Fruit fly (Drosophila melanogaster) whole organism, prepupa: ENCODE data around the gene bor.

Experiments used
- Blimp-1 ChIP-seq: fragments of 200-800 bp; sonication (Bioruptor generic); optimal IDR thresholded peaks from 3 replicates; lab custom pipeline; 2017; ENCODE audit warnings: missing biosample characterization, missing genetic modification characterization, mild to moderate bottlenecking, moderate library complexity, missing genetic modification reagents
- CG10669 ChIP-seq: fragments of 200-800 bp; sonication (Bioruptor generic); optimal IDR thresholded peaks from 3 replicates; lab custom pipeline; 2018; ENCODE audit warnings: missing biosample characterization, mild to moderate bottlenecking, missing genetic modification characterization, moderate library complexity
- CG11294 ChIP-seq: fragments of 200-800 bp; sonication (Bioruptor generic); IDR thresholded peaks from 2 replicates; pipeline ENCODE4 v1.3.6; 2022; ENCODE audit warnings: missing biosample characterization, missing genetic modification characterization
- CG11762 ChIP-seq: fragments of 200-800 bp; sonication (Bioruptor generic); optimal IDR thresholded peaks from 3 replicates; lab custom pipeline; 2016; ENCODE audit warnings: missing biosample characterization, missing genetic modification characterization; ENCODE audit not compliant: insufficient read depth
- CG15336 ChIP-seq: fragments of 200-800 bp; sonication (Bioruptor generic); IDR thresholded peaks from 2 replicates; pipeline ENCODE4 v1.3.6; 2022; ENCODE audit warnings: missing biosample characterization, missing genetic modification characterization
- CG1621 ChIP-seq: fragments of 200-800 bp; sonication (Bioruptor generic); optimal IDR thresholded peaks from 3 replicates; lab custom pipeline; 2018; ENCODE audit warnings: missing biosample characterization, mild to moderate bottlenecking, missing genetic modification characterization
- CG16779 ChIP-seq: fragments of 200-800 bp; sonication (Bioruptor generic); optimal IDR thresholded peaks from 3 replicates; lab custom pipeline; 2017; ENCODE audit warnings: missing biosample characterization, mild to moderate bottlenecking, missing genetic modification characterization
- CG3032 ChIP-seq: fragments of 200-800 bp; optimal IDR thresholded peaks from 2 replicates; lab custom pipeline; 2019; ENCODE audit warnings: missing biosample characterization, mild to moderate bottlenecking, missing genetic modification characterization, moderate library complexity
- CG31627 ChIP-seq: fragments of 200-800 bp; sonication (Bioruptor generic); optimal IDR thresholded peaks from 3 replicates; lab custom pipeline; 2016; ENCODE audit warnings: missing biosample characterization, missing genetic modification characterization
- CG6792 ChIP-seq: fragments of 200-800 bp; sonication (Bioruptor generic); optimal IDR thresholded peaks from 3 replicates; lab custom pipeline; 2016; ENCODE audit warnings: missing biosample characterization, missing genetic modification characterization
- CG6808 ChIP-seq: fragments of 200-800 bp; sonication (Bioruptor generic); optimal IDR thresholded peaks from 3 replicates; lab custom pipeline; 2017; ENCODE audit warnings: missing biosample characterization, missing genetic modification characterization, mild to moderate bottlenecking, moderate library complexity, missing genetic modification reagents
- CG6854 ChIP-seq: fragments of 200-800 bp; sonication (Bioruptor generic); optimal IDR thresholded peaks from 2 replicates; lab custom pipeline; 2017; ENCODE audit warnings: missing biosample characterization, mild to moderate bottlenecking, missing genetic modification characterization
- CG7368 ChIP-seq: fragments of 200-800 bp; sonication (Bioruptor generic); optimal IDR thresholded peaks from 3 replicates; lab custom pipeline; 2016; ENCODE audit warnings: missing biosample characterization, missing genetic modification characterization
- CG8632 ChIP-seq: fragments of 200-800 bp; sonication (Bioruptor generic); optimal IDR thresholded peaks from 3 replicates; lab custom pipeline; 2016; ENCODE audit warnings: missing biosample characterization, missing genetic modification characterization
- CG9139 ChIP-seq: fragments of 200-800 bp; sonication (Bioruptor generic); optimal IDR thresholded peaks from 3 replicates; lab custom pipeline; 2017; ENCODE audit warnings: missing biosample characterization, mild to moderate bottlenecking, missing genetic modification characterization
- Eip75B ChIP-seq: fragments of 200-800 bp; sonication (Bioruptor generic); optimal IDR thresholded peaks from 3 replicates; lab custom pipeline; 2016; ENCODE audit warnings: missing biosample characterization, missing genetic modification characterization
- Eip78C ChIP-seq: fragments of 200-800 bp; sonication (Bioruptor generic); peaks from one replicate; lab custom pipeline; 2016; ENCODE audit warnings: missing biosample characterization, missing genetic modification characterization
- Eip93F ChIP-seq: fragments of 200-800 bp; sonication (Bioruptor generic); optimal IDR thresholded peaks from 2 replicates; lab custom pipeline; 2016; ENCODE audit warnings: missing biosample characterization, mild to moderate bottlenecking, missing genetic modification characterization
- Ets21C ChIP-seq: fragments of 200-800 bp; sonication (Bioruptor generic); optimal IDR thresholded peaks from 3 replicates; lab custom pipeline; 2016; ENCODE audit warnings: missing biosample characterization, missing genetic modification characterization
- Lpt ChIP-seq: fragments of 200-800 bp; sonication (Bioruptor generic); optimal IDR thresholded peaks from 3 replicates; lab custom pipeline; 2016; ENCODE audit warnings: missing biosample characterization, missing genetic modification characterization
- Smox ChIP-seq: fragments of 200-800 bp; sonication (Bioruptor generic); optimal IDR thresholded peaks from 3 replicates; lab custom pipeline; 2016; ENCODE audit warnings: missing biosample characterization, missing genetic modification characterization
- Sox102F ChIP-seq: fragments of 200-800 bp; sonication (Bioruptor generic); optimal IDR thresholded peaks from 2 replicates; lab custom pipeline; 2016; ENCODE audit warnings: missing biosample characterization, mild to moderate bottlenecking, missing genetic modification characterization
- Sox14 ChIP-seq: fragments of 200-800 bp; sonication (Bioruptor generic); optimal IDR thresholded peaks from 3 replicates; lab custom pipeline; 2016; ENCODE audit warnings: missing biosample characterization, missing genetic modification characterization
- Sox15 ChIP-seq: fragments of 200-800 bp; sonication (Bioruptor generic); optimal IDR thresholded peaks from 3 replicates; lab custom pipeline; 2016; ENCODE audit warnings: missing biosample characterization, missing genetic modification characterization
- achi ChIP-seq: fragments of 200-800 bp; sonication (Bioruptor generic); optimal IDR thresholded peaks from 3 replicates; lab custom pipeline; 2016; ENCODE audit warnings: missing biosample characterization, missing genetic modification characterization
- cyc ChIP-seq: fragments of 200-800 bp; sonication (Bioruptor generic); optimal IDR thresholded peaks from 3 replicates; lab custom pipeline; 2016; ENCODE audit warnings: missing biosample characterization, missing genetic modification characterization
- dac ChIP-seq: fragments of 200-800 bp; sonication (Bioruptor generic); optimal IDR thresholded peaks from 2 replicates; lab custom pipeline; 2017; ENCODE audit warnings: missing biosample characterization, mild to moderate bottlenecking, missing genetic modification characterization
- dsx ChIP-seq: fragments of 200-800 bp; optimal IDR thresholded peaks from 3 replicates; lab custom pipeline; 2019; ENCODE audit warnings: missing biosample characterization, mild to moderate bottlenecking, missing genetic modification characterization, moderate library complexity; ENCODE audit not compliant: poor library complexity, severe bottlenecking
- eg ChIP-seq: fragments of 200-800 bp; sonication (Bioruptor generic); IDR thresholded peaks from 3 replicates; pipeline ENCODE4 v1.3.6; 2022; ENCODE audit warnings: missing biosample characterization, missing genetic modification characterization
- esn ChIP-seq: fragments of 200-800 bp; sonication (Bioruptor generic); optimal IDR thresholded peaks from 2 replicates; lab custom pipeline; 2016; ENCODE audit warnings: missing biosample characterization, mild to moderate bottlenecking, missing genetic modification characterization, moderate library complexity
- lz ChIP-seq: fragments of 200-800 bp; sonication (Bioruptor generic); optimal IDR thresholded peaks from 3 replicates; lab custom pipeline; 2016; ENCODE audit warnings: missing biosample characterization, missing genetic modification characterization
- ss ChIP-seq, 2 experiments: fragments of 200-800 bp; sonication (Bioruptor generic); optimal IDR thresholded peaks; 2 replicates in 1 of 2; 3 replicates in 1 of 2; lab custom pipeline; 2017 to 2018; ENCODE audit warnings: mild to moderate bottlenecking in 2 of 2, missing biosample characterization in 2 of 2, missing genetic modification characterization in 2 of 2, moderate library complexity in 1 of 2
- svp ChIP-seq: fragments of 200-800 bp; sonication (Bioruptor generic); peaks from one replicate; lab custom pipeline; 2016; ENCODE audit warnings: missing biosample characterization, missing genetic modification characterization
- topi ChIP-seq: fragments of 200-800 bp; sonication (Bioruptor generic); optimal IDR thresholded peaks from 3 replicates; lab custom pipeline; 2016; ENCODE audit warnings: missing biosample characterization, missing genetic modification characterization
- vri ChIP-seq: fragments of 200-800 bp; sonication (Bioruptor generic); optimal IDR thresholded peaks from 3 replicates; lab custom pipeline; 2016; ENCODE audit warnings: missing biosample characterization, mild to moderate bottlenecking, missing genetic modification characterization

Gene bor

DNA sequence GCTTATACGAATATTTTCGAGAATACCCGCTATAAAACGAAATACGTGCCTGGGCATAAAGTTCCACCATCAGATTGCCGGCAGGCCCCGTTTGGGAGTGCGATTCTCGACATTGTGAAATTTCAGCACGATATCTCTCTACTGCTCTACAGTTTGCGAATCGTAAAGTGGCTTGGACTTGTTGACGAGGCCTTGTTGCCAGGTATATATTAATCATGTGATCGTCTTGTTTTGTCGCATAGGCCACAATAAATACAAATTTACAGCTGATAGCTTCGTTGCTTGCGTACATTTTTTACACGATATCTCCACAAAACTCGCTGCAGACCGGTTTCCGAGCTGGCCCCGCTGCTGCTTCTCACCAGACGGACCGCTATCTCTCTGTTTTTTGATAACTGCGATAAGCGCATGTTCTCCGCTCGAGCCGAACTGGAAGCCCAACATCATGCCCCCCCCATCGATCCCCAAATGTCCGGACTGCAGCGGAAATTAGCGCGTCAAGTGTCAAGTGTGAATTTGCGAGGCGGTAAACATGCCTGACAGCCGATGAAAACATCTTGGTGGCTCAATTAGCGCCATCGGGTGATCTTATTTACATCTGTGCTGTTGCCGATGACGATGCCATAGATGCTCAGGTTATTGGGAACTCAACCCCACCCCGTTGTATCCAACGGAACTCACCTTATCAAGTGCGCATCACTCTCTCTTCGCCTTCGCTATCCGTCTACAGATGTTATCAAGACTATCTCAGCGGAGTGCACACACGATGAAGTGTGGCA, 45.6 kb upstream of the bor start (continued):
- no peak for TF ChIP-seq CG11294 (GFP tag; lab: Robert Waterston, UW)
- TF ChIP-seq Sox102F (GFP tag; lab: Kevin White, UChicago), result peak; percentile 28
- no peak; the same call in 2 of the 3 replicates for TF ChIP-seq eg (GFP tag; lab: Robert Waterston, UW)
- TF ChIP-seq CG7368 (GFP tag; lab: Kevin White, UChicago), result peak; percentile 24
- peak; percentile 3 to 20 for TF ChIP-seq ss (GFP tag; optimal IDR thresholded peaks at IDR 0.05; lab: Kevin White, UChicago)
- TF ChIP-seq cyc (GFP tag; lab: Kevin White, UChicago), result peak; percentile 1
- TF ChIP-seq CG3032 (tag; lab: Kevin White, UChicago), result no peak
- TF ChIP-seq CG15336 (GFP tag; lab: Robert Waterston, UW), result no peak
- TF ChIP-seq Sox15 (GFP tag; lab: Kevin White, UChicago), result no peak
- no peak for TF ChIP-seq CG6792
- no peak for TF ChIP-seq lz (GFP tag; lab: Kevin White, UChicago)
- no peak for TF ChIP-seq CG10669 (GFP tag; lab: Kevin White, UChicago)
- TF ChIP-seq CG31627 (GFP tag; lab: Kevin White, UChicago), result peak; percentile 33
- peak; percentile 85 for TF ChIP-seq Eip78C (GFP tag; lab: Kevin White, UChicago)
- TF ChIP-seq CG6808 (GFP tag; lab: Kevin White, UChicago), result peak; percentile 1
- TF ChIP-seq Lpt (GFP tag; lab: Kevin White, UChicago), result peak; percentile 5

DNA sequence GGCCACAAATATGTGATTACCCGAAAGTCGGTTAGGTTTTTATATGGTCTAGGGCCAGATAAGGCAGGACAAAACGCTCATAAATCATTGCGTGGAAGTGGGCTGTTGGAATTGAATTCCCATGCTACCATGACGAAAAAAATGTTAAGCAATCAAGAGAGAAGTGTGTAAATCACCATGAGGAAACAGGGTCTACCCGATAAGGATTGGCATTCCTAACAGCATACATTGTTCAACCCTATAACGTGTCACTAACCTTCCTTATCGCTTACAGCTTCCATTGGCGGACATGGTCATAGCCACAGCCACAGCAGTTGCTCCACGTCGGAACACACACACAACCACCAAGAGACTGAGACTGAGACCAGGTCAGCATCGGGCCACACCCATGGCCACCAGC, 44.1 kb upstream of the bor start:
- TF ChIP-seq CG11762 (GFP tag; lab: Kevin White, UChicago) (no peak), dsx (GFP tag; lab: Kevin White, UChicago) (peak; percentile 19)

DNA sequence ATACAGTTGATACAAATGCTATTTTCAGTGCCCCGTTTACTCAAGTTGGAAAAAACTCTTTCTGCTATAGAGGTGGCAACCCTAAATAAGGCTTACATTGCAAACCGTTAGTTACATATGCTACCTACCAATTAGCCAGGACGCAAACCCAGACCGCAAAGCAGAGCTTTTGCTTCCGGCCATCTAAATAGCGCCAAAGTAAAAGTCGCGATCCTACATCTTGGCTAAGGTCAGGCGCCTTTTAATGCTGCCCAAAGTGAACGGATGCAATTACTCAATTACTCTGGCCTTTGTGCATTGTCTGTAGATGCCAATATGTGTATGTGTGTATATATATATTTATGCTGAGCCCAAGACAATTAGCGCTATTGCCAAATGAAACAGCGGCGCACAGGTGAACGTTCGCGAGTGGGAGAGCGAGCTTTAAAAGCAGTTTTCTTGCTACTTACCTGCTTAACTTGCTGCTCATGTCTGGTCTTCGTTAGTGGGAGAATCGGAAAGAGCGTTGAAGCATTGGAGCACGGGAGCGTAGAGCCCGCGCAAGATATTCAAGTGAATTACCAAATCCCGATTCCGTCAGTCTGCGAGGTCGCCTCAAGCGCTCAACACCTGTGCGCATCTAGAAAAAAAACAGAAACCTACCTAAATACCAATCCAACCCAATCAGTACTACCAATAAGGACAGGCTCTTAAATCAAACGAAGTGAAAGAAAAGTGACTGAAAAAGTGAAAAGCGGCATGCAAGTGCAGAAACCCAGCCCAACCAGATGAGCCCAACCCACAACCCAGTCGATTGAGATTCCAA, 41.5 kb upstream of the bor start, which contains the start of gene Zip89B:
TSS of gene Zip89B (plus strand) at position 574 of the 805 bp plus-strand sequence.
- TF ChIP-seq CG11294 (GFP tag; lab: Robert Waterston, UW) (no peak), svp (GFP tag; lab: Kevin White, UChicago) (no peak), dsx (GFP tag; lab: Kevin White, UChicago) (peak; percentile 64), vri (GFP tag; lab: Kevin White, UChicago) (peak; percentile 73), CG1621 (tag; lab: Kevin White, UChicago) (peak; percentile 17), Lpt (GFP tag; lab: Kevin White, UChicago) (peak; percentile 3), Eip78C (GFP tag; lab: Kevin White, UChicago) (peak; percentile 69), esn (GFP tag; lab: Kevin White, UChicago) (peak; percentile 23), Eip93F (GFP tag; lab: Kevin White, UChicago) (peak; percentile 38), Blimp-1 (GFP tag; lab: Kevin White, UChicago) (peak; percentile 51), CG6854 (GFP tag; lab: Kevin White, UChicago) (peak; percentile 75), Eip75B (no peak)

DNA sequence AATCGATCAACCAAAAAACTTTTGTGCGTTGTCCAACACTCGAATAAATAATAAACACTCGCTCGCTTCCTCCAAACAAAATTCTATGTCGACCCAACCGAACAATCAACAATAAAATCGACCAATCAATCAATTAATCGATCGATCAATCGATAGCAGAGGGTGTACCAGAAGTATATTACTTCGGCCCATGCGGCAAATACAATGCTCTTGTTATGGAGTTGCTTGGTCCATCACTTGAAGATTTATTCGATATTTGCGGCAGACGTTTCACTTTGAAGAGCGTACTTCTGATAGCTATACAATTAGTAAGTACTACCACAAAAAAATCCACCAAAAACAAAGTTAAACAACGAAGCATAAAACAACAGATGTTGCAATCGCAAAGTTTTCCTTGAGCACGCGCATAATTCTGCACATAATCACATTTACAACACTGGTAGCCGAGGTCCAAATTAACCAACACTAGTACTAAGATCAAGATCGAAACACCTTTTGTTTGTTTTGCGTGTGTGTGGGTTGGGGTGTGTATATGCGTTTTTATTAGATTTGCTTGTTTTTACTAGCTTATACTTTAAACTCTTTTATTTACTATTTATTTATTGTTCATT, 31.7 kb upstream of the bor start:
- TF ChIP-seq CG9139 (GFP tag; lab: Kevin White, UChicago) (no peak), CG1621 (tag; lab: Kevin White, UChicago) (no peak), CG6792 (no peak), svp (GFP tag; lab: Kevin White, UChicago) (no peak), CG8632 (GFP tag; lab: Kevin White, UChicago) (no peak), CG16779 (tag; lab: Kevin White, UChicago) (no peak), achi (no peak), topi (GFP tag; lab: Kevin White, UChicago) (no peak), CG6854 (GFP tag; lab: Kevin White, UChicago) (no peak), CG6808 (GFP tag; lab: Kevin White, UChicago) (no peak), Smox (GFP tag; lab: Kevin White, UChicago) (no peak), Eip75B (no peak), CG15336 (GFP tag; lab: Robert Waterston, UW) (no peak), Sox14 (GFP tag; lab: Kevin White, UChicago) (no peak), Ets21C (GFP tag; lab: Kevin White, UChicago) (no peak), dac (GFP tag; lab: Kevin White, UChicago) (no peak)
